Fruit fly (Drosophila melanogaster) whole organism: ENCODE data around the gene Ziz.

Experiments
- CG8478 ChIP-seq: fragments of >200 bp; optimal IDR thresholded peaks from 2 replicates; lab custom pipeline; 2018; ENCODE audit warnings: inconsistent platforms
- EcR ChIP-seq, 2 experiments: fragments of >200 bp; optimal IDR thresholded peaks; 2 replicates each; lab custom pipeline; 2017; ENCODE audit warnings: missing biosample characterization in 2 of 2, missing genetic modification characterization in 2 of 2, missing genetic modification reagents in 2 of 2
- pan ChIP-seq: fragments of >200 bp; optimal IDR thresholded peaks from 2 replicates; lab custom pipeline; 2017
- psq ChIP-seq: fragments of >200 bp; optimal IDR thresholded peaks from 2 replicates; lab custom pipeline; 2017
- usp ChIP-seq: fragments of >200 bp; optimal IDR thresholded peaks from 2 replicates; lab custom pipeline; 2017; ENCODE audit warnings: missing biosample characterization, missing genetic modification characterization, mixed read lengths

Ziz gene

DNA sequence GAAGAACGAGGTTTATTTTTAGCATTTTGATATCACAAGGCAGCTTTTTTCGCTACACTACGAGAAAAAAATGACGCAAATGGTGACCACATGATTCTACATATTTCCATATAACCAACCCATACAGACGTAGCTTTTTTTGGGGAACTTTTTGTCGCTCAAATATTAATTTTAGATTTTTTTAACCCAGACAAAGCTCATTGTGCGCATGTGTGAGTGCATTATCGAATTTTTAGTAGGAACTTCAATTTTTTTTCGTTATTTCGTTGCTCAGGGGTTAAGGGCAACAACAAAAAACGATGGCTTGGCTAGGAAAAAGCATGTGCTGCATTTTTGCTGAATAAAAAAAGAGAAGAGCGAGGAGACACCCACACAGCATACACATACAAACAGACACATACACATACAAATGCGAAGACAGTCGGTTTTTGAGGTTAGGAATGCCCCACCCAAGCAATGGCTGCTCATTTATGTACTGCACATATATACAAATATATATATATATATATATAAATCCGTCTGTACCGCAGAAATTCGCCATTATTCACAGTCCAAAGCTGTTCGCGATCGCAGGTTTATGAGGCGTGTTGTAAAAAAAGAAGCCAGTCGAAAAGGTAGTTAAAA is 71.7 kb downstream of the Ziz start:
- TF ChIP-seq CG8478: peak; percentile 16
- TF ChIP-seq pan (lab: Kevin White, UChicago): no peak
- TF ChIP-seq psq: no peak

DNA sequence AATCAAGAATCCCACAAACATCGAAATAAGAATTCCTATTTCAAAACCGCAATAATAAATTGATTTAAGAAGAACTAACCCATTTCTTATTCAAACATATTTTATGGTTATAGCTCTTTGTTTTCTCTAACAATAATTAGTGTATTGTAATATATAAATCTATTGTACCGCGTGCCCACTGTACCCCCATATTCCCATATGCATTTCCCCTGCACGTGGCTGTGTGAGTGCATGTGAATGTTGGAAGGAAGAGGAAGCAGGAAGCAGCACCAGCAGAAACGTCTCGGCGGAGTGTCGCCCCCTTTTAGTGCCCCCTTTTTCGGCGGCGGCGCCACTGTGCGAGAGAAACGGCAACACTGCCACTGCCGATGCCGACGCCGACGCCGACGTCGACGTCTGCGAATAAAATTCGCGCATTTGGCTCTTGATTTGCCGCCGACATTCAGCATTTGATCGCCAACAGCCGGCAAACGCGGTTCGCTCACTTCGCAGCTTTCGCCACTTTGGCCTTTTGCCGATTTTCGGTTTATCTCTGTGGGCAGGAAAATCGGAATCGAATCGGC is 72.7 kb downstream of the Ziz start:
- TF ChIP-seq EcR (GFP tag; optimal IDR thresholded peaks at IDR 0.05; lab: Kevin White, UChicago): peak in 1 of 2 experiments; percentile 6
- no peak for TF ChIP-seq pan (lab: Kevin White, UChicago)
- TF ChIP-seq usp (GFP tag; lab: Kevin White, UChicago): no peak
